Worm (Caenorhabditis elegans) whole organism, L3 larva: ENCODE measurements around the gene lys-5.

Source experiments
- elt-1 ChIP-seq: fragments of 150-350 bp; optimal IDR thresholded peaks from 2 replicates; lab custom pipeline; 2014; ENCODE audit warnings: missing biosample characterization, missing genetic modification characterization
- skn-1 ChIP-seq: fragments of 150-350 bp; optimal IDR thresholded peaks from 2 replicates; lab custom pipeline; 2014; ENCODE audit warnings: missing biosample characterization, missing genetic modification characterization

DNA sequence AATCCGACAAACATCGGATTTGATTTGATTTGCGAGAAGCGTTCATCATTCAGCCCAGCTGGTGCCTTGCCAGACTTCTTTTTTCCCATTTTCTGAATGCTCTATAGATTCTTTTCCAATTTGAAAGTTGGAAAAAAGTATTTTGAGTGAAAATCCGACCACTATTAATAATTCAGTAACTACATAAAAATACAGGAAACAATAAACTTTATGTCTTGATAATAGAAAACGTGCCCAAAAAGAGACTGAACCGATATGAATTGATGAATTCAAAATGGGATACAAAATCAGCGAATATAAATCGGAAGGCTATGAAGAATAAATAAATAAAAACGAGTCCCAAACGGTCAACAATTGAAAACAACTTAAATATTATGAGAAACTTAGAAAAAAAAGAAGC, 6.4 kb upstream of the lys-5 start, which contains the start of gene F58B3.4:
- TF ChIP-seq skn-1 (tag; lab: Kevin White, UChicago) (no peak), elt-1 (tag; lab: Kevin White, UChicago) (no peak)
